Worm (Caenorhabditis elegans) whole organism, early embryonic: ENCODE measurements around the gene C16C8.4.

Experiments
- aly-1 ChIP-seq: sonication (generic microtip); optimal IDR thresholded peaks from 2 replicates; lab custom pipeline; 2016; ENCODE audit warnings: missing genetic modification characterization, missing compliant biosample characterization
- ceh-13 ChIP-seq: fragments of 200-800 bp; sonication (Bioruptor generic); optimal IDR thresholded peaks from 2 replicates; lab custom pipeline; 2018; ENCODE audit warnings: mild to moderate bottlenecking, missing genetic modification characterization, missing compliant biosample characterization
- flt-1 ChIP-seq: fragments of 200-800 bp; sonication (Bioruptor generic); IDR thresholded peaks from 2 replicates; pipeline ENCODE4 v1.3.6; 2022; ENCODE audit warnings: missing genetic modification characterization, missing compliant biosample characterization
- sea-1 ChIP-seq: fragments of 200-800 bp; sonication (Bioruptor generic); conservative IDR thresholded peaks from 2 replicates; pipeline ENCODE4 v1.3.6; 2022; ENCODE audit warnings: missing genetic modification characterization, missing compliant biosample characterization

- TF ChIP-seq aly-1 (no peak), ceh-13 (no peak), flt-1 (GFP tag; lab: Robert Waterston, UW) (no peak), sea-1 (GFP tag; lab: Robert Waterston, UW) (no peak)
These were observed 14.8 kb downstream of the C16C8.4 start, which contains the start of gene C16C8.18 for ce11 chrII:3429400-3429799.
